Fruit fly (Drosophila melanogaster): ENCODE results near the gene CG12204.

CG12204 gene

DNA sequence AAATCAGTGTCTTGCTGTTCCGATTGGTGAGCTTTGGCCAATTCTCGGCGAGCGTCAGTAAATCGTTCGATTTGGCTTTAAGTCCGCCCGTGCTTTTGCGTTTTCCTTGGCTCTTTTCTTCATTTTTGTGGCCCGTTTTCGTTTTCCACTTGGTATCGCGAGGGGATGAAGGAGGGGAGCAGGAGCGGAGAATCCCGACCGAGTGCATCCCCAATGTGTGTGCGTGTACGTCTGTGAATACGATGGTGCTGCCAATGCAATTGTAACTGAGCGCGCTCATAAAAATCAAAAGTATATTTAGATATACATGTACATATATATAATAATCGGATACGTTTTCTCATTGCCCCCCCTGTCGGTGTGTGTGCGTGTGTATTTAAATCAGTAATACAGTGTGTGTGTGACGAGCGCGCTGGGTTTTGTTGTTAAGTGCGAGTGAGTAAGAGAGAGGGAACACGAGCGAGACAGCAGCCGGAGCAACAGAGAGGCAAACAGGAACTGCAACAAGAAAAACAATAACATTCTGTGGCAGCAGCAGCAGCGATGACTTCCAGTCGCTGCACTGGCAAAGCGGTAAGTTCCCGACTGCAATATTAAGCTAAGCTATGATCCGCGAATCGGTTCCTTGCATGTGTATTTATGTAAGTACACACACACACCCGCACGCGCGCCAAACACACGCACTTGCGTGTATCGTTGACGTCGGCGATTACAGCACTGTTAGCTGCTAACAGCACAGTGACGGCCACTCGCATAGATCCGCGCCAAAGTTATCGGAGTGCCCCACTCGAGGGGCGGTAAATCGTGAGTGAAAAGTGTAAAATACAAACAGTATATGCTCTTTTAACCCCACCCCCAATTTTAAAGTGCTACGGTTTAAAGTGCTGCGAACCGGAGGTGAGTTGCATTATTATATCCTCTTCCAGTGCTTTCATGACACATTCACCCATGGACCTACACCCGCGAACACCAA lies 1.7 kb upstream of the CG12204 start (continued):
- peak; percentile 64 for TF ChIP-seq ewg (GFP tag; optimal IDR thresholded peaks at IDR 0.05)
- TF ChIP-seq CG12744 (GFP tag; optimal IDR thresholded peaks at IDR 0.05), result peak; percentile 25
- TF ChIP-seq C15 (GFP tag; IDR thresholded peaks at IDR 0.05), result no peak
- TF ChIP-seq lola (GFP tag; optimal IDR thresholded peaks at IDR 0.05), result peak in 1 of 3 experiments; percentile 37
- TF ChIP-seq CG2116 (GFP tag; optimal IDR thresholded peaks at IDR 0.05), result no peak
- no peak for TF ChIP-seq Six4 (GFP tag; optimal IDR thresholded peaks at IDR 0.05)
- no peak for TF ChIP-seq repo (GFP tag; optimal IDR thresholded peaks at IDR 0.05)
- no peak for TF ChIP-seq eve (GFP tag; optimal IDR thresholded peaks at IDR 0.05)
- peak; percentile 63; the same call in 1 of the 2 replicates for TF ChIP-seq ranshi (GFP tag; IDR thresholded peaks at IDR 0.05)
- TF ChIP-seq CG14667 (GFP tag; IDR thresholded peaks at IDR 0.05), result peak; percentile 43; the same call in 1 of the 2 replicates
- no peak for TF ChIP-seq zen (tag; optimal IDR thresholded peaks at IDR 0.05)
- TF ChIP-seq org-1 (GFP tag; optimal IDR thresholded peaks at IDR 0.05), result peak; percentile 74
- TF ChIP-seq CG10321 (GFP tag; IDR thresholded peaks at IDR 0.05), result peak; percentile 65
- TF ChIP-seq Pdp1 (GFP tag; optimal IDR thresholded peaks at IDR 0.05), result peak; percentile 56 to 71
- no peak for TF ChIP-seq mld (GFP tag; IDR thresholded peaks at IDR 0.05; ENCODE audit: partially characterized antibody)
- TF ChIP-seq lilli (GFP tag; optimal IDR thresholded peaks at IDR 0.05), result peak; percentile 70
- TF ChIP-seq knrl (GFP tag; IDR thresholded peaks at IDR 0.05; ENCODE audit: partially characterized antibody), result no peak; the same call in 2 of the 3 replicates
- no peak for TF ChIP-seq slou (GFP tag; optimal IDR thresholded peaks at IDR 0.05)
- TF ChIP-seq CG9727 (GFP tag; optimal IDR thresholded peaks at IDR 0.05), result peak; percentile 59
- TF ChIP-seq Dfd (GFP tag; optimal IDR thresholded peaks at IDR 0.05), result no peak
- TF ChIP-seq CG16779 (GFP tag; IDR thresholded peaks at IDR 0.05), result no peak
- no peak for TF ChIP-seq CG4282 (GFP tag; optimal IDR thresholded peaks at IDR 0.05)
- no peak for TF ChIP-seq CG3726 (GFP tag; IDR thresholded peaks at IDR 0.05)
- no peak for TF ChIP-seq D19B (GFP tag; optimal IDR thresholded peaks at IDR 0.05)
- TF ChIP-seq BtbVII (GFP tag; optimal IDR thresholded peaks at IDR 0.05), result peak; percentile 58
- peak; percentile 58 for TF ChIP-seq fd96Cb (tag; optimal IDR thresholded peaks at IDR 0.05)
- TF ChIP-seq CG1832 (GFP tag; optimal IDR thresholded peaks at IDR 0.05), result peak; percentile 90
- TF ChIP-seq oc (tag; optimal IDR thresholded peaks at IDR 0.05), result no peak
- TF ChIP-seq Bteb2 (GFP tag; optimal IDR thresholded peaks at IDR 0.05), result peak; percentile 1
- TF ChIP-seq CG17385 (GFP tag; optimal IDR thresholded peaks at IDR 0.05), result peak; percentile 34
- TF ChIP-seq Hr39 (optimal IDR thresholded peaks at IDR 0.05), result no peak
- peak; percentile 62 for TF ChIP-seq CG9215 (GFP tag; IDR thresholded peaks at IDR 0.05)
- TF ChIP-seq Opbp (GFP tag; IDR thresholded peaks at IDR 0.05; ENCODE audit: partially characterized antibody), result no peak
- TF ChIP-seq cg (GFP tag; optimal IDR thresholded peaks at IDR 0.05), result peak; percentile 94
- no peak for TF ChIP-seq CG10431 (GFP tag; optimal IDR thresholded peaks at IDR 0.05)
- TF ChIP-seq CG11085 (GFP tag; IDR thresholded peaks at IDR 0.05), result 0 out of 2 replicates have a peak, but pooled peaks have one; percentile 28
- TF ChIP-seq toy (GFP tag; IDR thresholded peaks at IDR 0.05), result no peak
- TF ChIP-seq Mrtf (GFP tag; IDR thresholded peaks at IDR 0.05), result peak; percentile 59
- no peak for TF ChIP-seq lov (optimal IDR thresholded peaks at IDR 0.05)
- no peak for TF ChIP-seq lov (GFP tag; IDR thresholded peaks at IDR 0.05)
- TF ChIP-seq hbn (GFP tag; IDR thresholded peaks at IDR 0.05; ENCODE audit: partially characterized antibody), result no peak
- TF ChIP-seq CG9609 (GFP tag; optimal IDR thresholded peaks at IDR 0.05), result peak; percentile 57
- peak; percentile 34 for TF ChIP-seq CG13894 (tag; optimal IDR thresholded peaks at IDR 0.05)
- TF ChIP-seq CG18599 (GFP tag; optimal IDR thresholded peaks at IDR 0.05), result peak; percentile 79
- peak; percentile 53; the same call in 1 of the 2 replicates for TF ChIP-seq gsb (GFP tag; IDR thresholded peaks at IDR 0.05)
- TF ChIP-seq tna (GFP tag; IDR thresholded peaks at IDR 0.05; ENCODE audit: partially characterized antibody), result no peak
- no peak for TF ChIP-seq fd102C (GFP tag; optimal IDR thresholded peaks at IDR 0.05)
- no peak for TF ChIP-seq ara (GFP tag; IDR thresholded peaks at IDR 0.05)

All from whole organism, embryonic.